Fruit fly (Drosophila melanogaster) whole organism: ENCODE results near the gene vls.

Experiments used
- Dll ChIP-seq: fragments of >200 bp; optimal IDR thresholded peaks from 2 replicates; lab custom pipeline; 2017
- EcR ChIP-seq, 2 experiments: fragments of >200 bp; optimal IDR thresholded peaks; 2 replicates each; lab custom pipeline; 2017; ENCODE audit warnings: missing biosample characterization in 2 of 2, missing genetic modification characterization in 2 of 2, missing genetic modification reagents in 2 of 2

DNA sequence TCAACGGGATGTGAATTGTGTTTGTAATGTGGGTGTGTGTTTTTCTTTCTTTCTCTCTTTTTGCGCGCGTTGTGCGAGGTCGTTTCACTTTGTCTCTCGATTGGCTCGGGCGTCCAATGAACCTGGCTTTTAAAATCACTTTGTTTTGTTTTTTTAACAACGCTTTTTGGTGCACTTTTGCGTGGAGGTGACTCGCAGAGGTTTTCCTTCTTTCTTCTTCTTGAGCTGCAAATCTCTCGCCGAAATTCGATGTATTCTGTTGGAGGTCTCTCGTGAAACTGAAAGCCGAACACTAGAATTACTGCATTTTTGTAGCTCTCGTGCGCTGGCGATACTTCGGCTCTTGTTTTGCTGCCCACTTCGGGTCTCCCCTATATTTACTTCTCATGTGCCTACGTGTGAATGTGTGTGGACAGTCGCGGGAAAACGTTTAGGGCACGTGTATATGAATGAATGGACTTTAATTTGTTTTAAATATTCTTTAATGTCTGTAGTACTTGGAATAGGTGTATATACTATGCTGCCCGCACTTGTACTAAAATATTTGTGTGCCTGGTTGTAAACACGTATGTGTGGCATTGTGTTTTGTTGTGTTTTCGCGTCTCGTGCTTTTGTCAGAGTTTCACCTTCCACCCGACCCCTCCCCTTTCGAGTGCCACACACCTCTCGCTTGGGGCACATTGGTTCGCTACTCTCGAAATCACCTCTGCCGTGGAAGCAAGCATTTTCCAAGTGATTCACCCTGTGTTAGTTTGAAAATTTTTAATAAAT is 19.5 kb upstream of the vls start, which contains the start of gene fok:
- TF ChIP-seq EcR (GFP tag; optimal IDR thresholded peaks at IDR 0.05; lab: Kevin White, UChicago), result no peak
- TF ChIP-seq Dll (lab: Kevin White, UChicago), result no peak
